Fruit fly (Drosophila melanogaster) whole organism, adult: ENCODE results near the gene ear.

Experiments used
- CG11617 ChIP-seq: fragments of 200-800 bp; sonication (Bioruptor generic); optimal IDR thresholded peaks from 2 replicates; lab custom pipeline; 2017; ENCODE audit warnings: mild to moderate bottlenecking, missing biosample characterization, missing genetic modification reagents, missing genetic modification characterization
- CG12768 ChIP-seq: fragments of 200-800 bp; sonication (Bioruptor generic); optimal IDR thresholded peaks from 2 replicates; lab custom pipeline; 2017; ENCODE audit warnings: missing biosample characterization, missing genetic modification characterization, mild to moderate bottlenecking, moderate library complexity, missing genetic modification reagents
- CG14711 ChIP-seq: fragments of 200-800 bp; sonication (Bioruptor generic); optimal IDR thresholded peaks from 2 replicates; lab custom pipeline; 2018; ENCODE audit warnings: missing biosample characterization, mild to moderate bottlenecking, missing genetic modification characterization, moderate library complexity
- CG1620 ChIP-seq: fragments of 200-800 bp; sonication (Bioruptor generic); optimal IDR thresholded peaks from 2 replicates; lab custom pipeline; 2016; ENCODE audit warnings: missing biosample characterization, missing genetic modification characterization
- CG33017 ChIP-seq: fragments of 200-800 bp; sonication (Bioruptor generic); optimal IDR thresholded peaks from 2 replicates; lab custom pipeline; 2018; ENCODE audit warnings: missing biosample characterization, mild to moderate bottlenecking, missing genetic modification characterization, moderate library complexity
- CG5204 ChIP-seq: fragments of 200-800 bp; sonication (Bioruptor generic); optimal IDR thresholded peaks from 2 replicates; lab custom pipeline; 2016; ENCODE audit warnings: missing biosample characterization, missing genetic modification characterization
- CG7045 ChIP-seq: fragments of 200-800 bp; sonication (Bioruptor generic); optimal IDR thresholded peaks from 2 replicates; lab custom pipeline; 2017; ENCODE audit warnings: missing biosample characterization, mild to moderate bottlenecking, missing genetic modification characterization
- CG7101 ChIP-seq: fragments of 200-800 bp; sonication (Bioruptor generic); optimal IDR thresholded peaks from 2 replicates; lab custom pipeline; 2018; ENCODE audit warnings: missing biosample characterization, mild to moderate bottlenecking, missing genetic modification characterization, moderate library complexity
- Clk ChIP-seq: fragments of 200-800 bp; sonication (Bioruptor generic); optimal IDR thresholded peaks from 2 replicates; lab custom pipeline; 2017; ENCODE audit warnings: missing biosample characterization, missing genetic modification characterization
- Crg-1 ChIP-seq: fragments of 200-800 bp; sonication (Bioruptor generic); optimal IDR thresholded peaks from 2 replicates; lab custom pipeline; 2016; ENCODE audit warnings: missing biosample characterization, missing genetic modification characterization
- Hr96 ChIP-seq: fragments of 200-800 bp; sonication (Bioruptor generic); optimal IDR thresholded peaks from 2 replicates; lab custom pipeline; 2016; ENCODE audit warnings: missing biosample characterization, missing genetic modification characterization
- Mnt ChIP-seq: fragments of 200-800 bp; sonication (Bioruptor generic); optimal IDR thresholded peaks from 2 replicates; lab custom pipeline; 2016; ENCODE audit warnings: missing biosample characterization, mild to moderate bottlenecking, missing genetic modification characterization
- bab1 ChIP-seq: fragments of 200-800 bp; sonication (Bioruptor generic); optimal IDR thresholded peaks from 3 replicates; lab custom pipeline; 2019; ENCODE audit warnings: missing biosample characterization, mild to moderate bottlenecking, missing genetic modification characterization, moderate library complexity
- cic ChIP-seq: fragments of 200-800 bp; sonication (Bioruptor generic); optimal IDR thresholded peaks from 2 replicates; lab custom pipeline; 2017; ENCODE audit warnings: missing biosample characterization, mild to moderate bottlenecking, missing genetic modification characterization, moderate library complexity
- cnc ChIP-seq, 2 experiments: fragments of >200 bp; optimal IDR thresholded peaks; 2 replicates each; lab custom pipeline; 2017
- kay ChIP-seq: fragments of 200-800 bp; sonication (Bioruptor generic); peaks from one replicate; lab custom pipeline; 2016; ENCODE audit warnings: missing biosample characterization, missing genetic modification characterization, borderline replicate concordance
- ovo ChIP-seq: fragments of 200-800 bp; sonication (Bioruptor generic); optimal IDR thresholded peaks from 2 replicates; lab custom pipeline; 2016; ENCODE audit warnings: missing biosample characterization, missing genetic modification characterization
- pad ChIP-seq: fragments of 200-800 bp; sonication (Bioruptor generic); optimal IDR thresholded peaks from 3 replicates; lab custom pipeline; 2017; ENCODE audit warnings: missing biosample characterization, missing genetic modification characterization, mild to moderate bottlenecking, moderate library complexity, missing genetic modification reagents
- tj ChIP-seq: fragments of 200-800 bp; sonication (Bioruptor generic); optimal IDR thresholded peaks from 3 replicates; lab custom pipeline; 2017; ENCODE audit warnings: missing biosample characterization, mild to moderate bottlenecking, missing genetic modification characterization, moderate library complexity
- toe ChIP-seq: fragments of 200-800 bp; sonication (Bioruptor generic); optimal IDR thresholded peaks from 2 replicates; lab custom pipeline; 2016; ENCODE audit warnings: missing biosample characterization, missing genetic modification characterization

ear gene

dm6 chr3R:15290642-15291118 is 29.9 kb upstream of the ear start, which contains the start of gene CG45218:
Gene CG45218 (minus strand): TSS chr3R:15290799.
- TF ChIP-seq pad (GFP tag; lab: Kevin White, UChicago) (peak; percentile 85), Hr96 (GFP tag; lab: Kevin White, UChicago) (no peak), cnc (optimal IDR thresholded peaks at IDR 0.05; lab: Kevin White, UChicago) (no peak), CG5204 (no peak), CG14711 (no peak), kay (GFP tag; lab: Kevin White, UChicago) (peak; percentile 95), Mnt (GFP tag; lab: Kevin White, UChicago) (peak; percentile 41), CG11617 (no peak), Clk (GFP tag; lab: Kevin White, UChicago) (no peak), CG7045 (GFP tag; lab: Kevin White, UChicago) (no peak), CG33017 (peak; percentile 15), Crg-1 (GFP tag; lab: Kevin White, UChicago) (no peak), CG12768 (peak; percentile 20), CG7101 (tag; lab: Kevin White, UChicago) (peak; percentile 2), CG1620 (GFP tag; lab: Kevin White, UChicago) (peak; percentile 34), cic (GFP tag; lab: Kevin White, UChicago) (peak; percentile 53), bab1 (no peak), tj (peak; percentile 78), ovo (GFP tag; lab: Kevin White, UChicago) (peak; percentile 26), toe (no peak)

dm6 chr3R:15291551-15292223 is 28.9 kb upstream of the ear start:
- TF ChIP-seq CG5204 = no peak
- TF ChIP-seq cic (GFP tag; lab: Kevin White, UChicago) = no peak
- no peak for TF ChIP-seq Hr96 (GFP tag; lab: Kevin White, UChicago)
- no peak for TF ChIP-seq CG1620 (GFP tag; lab: Kevin White, UChicago)
- TF ChIP-seq CG7045 (GFP tag; lab: Kevin White, UChicago) = no peak
- no peak for TF ChIP-seq toe
- TF ChIP-seq Mnt (GFP tag; lab: Kevin White, UChicago) = no peak
- TF ChIP-seq Clk (GFP tag; lab: Kevin White, UChicago) = no peak
- TF ChIP-seq bab1 = peak; percentile 7
- no peak for TF ChIP-seq CG12768
- no peak for TF ChIP-seq ovo (GFP tag; lab: Kevin White, UChicago)
- TF ChIP-seq tj = no peak
- no peak for TF ChIP-seq CG7101 (tag; lab: Kevin White, UChicago)
- no peak for TF ChIP-seq kay (GFP tag; lab: Kevin White, UChicago)
- TF ChIP-seq pad (GFP tag; lab: Kevin White, UChicago) = peak; percentile 15
- no peak for TF ChIP-seq cnc (optimal IDR thresholded peaks at IDR 0.05; lab: Kevin White, UChicago)
- no peak for TF ChIP-seq CG33017
- TF ChIP-seq CG14711 = no peak
- TF ChIP-seq CG11617 = no peak
- TF ChIP-seq Crg-1 (GFP tag; lab: Kevin White, UChicago) = peak; percentile 15

dm6 chr3R:15292241-15293004 is 28.1 kb upstream of the ear start:
- no peak for TF ChIP-seq cnc (optimal IDR thresholded peaks at IDR 0.05; lab: Kevin White, UChicago)
- no peak for TF ChIP-seq Hr96 (GFP tag; lab: Kevin White, UChicago)
- no peak for TF ChIP-seq CG14711
- no peak for TF ChIP-seq CG33017
- peak; percentile 81 for TF ChIP-seq pad (GFP tag; lab: Kevin White, UChicago)
- no peak for TF ChIP-seq bab1
- peak; percentile 35 for TF ChIP-seq kay (GFP tag; lab: Kevin White, UChicago)
- no peak for TF ChIP-seq Mnt (GFP tag; lab: Kevin White, UChicago)
- no peak for TF ChIP-seq CG5204
- TF ChIP-seq CG7045 (GFP tag; lab: Kevin White, UChicago) = no peak
- TF ChIP-seq tj = no peak
- no peak for TF ChIP-seq CG7101 (tag; lab: Kevin White, UChicago)
- TF ChIP-seq toe = no peak
- TF ChIP-seq Clk (GFP tag; lab: Kevin White, UChicago) = peak; percentile 5
- TF ChIP-seq cic (GFP tag; lab: Kevin White, UChicago) = no peak
- no peak for TF ChIP-seq ovo (GFP tag; lab: Kevin White, UChicago)
- no peak for TF ChIP-seq CG12768
- TF ChIP-seq CG11617 = no peak
- no peak for TF ChIP-seq Crg-1 (GFP tag; lab: Kevin White, UChicago)
- no peak for TF ChIP-seq CG1620 (GFP tag; lab: Kevin White, UChicago)

dm6 chr3R:15293005-15293877 is 27.3 kb upstream of the ear start:
- TF ChIP-seq CG11617 (peak; percentile 1), cnc (optimal IDR thresholded peaks at IDR 0.05; lab: Kevin White, UChicago) (no peak), pad (GFP tag; lab: Kevin White, UChicago) (peak; percentile 80), bab1 (peak; percentile 26), CG12768 (no peak), CG1620 (GFP tag; lab: Kevin White, UChicago) (peak; percentile 22), tj (peak; percentile 71)

dm6 chr3R:15293878-15294350 is 26.6 kb upstream of the ear start:
- TF ChIP-seq CG14711 = no peak
